In genomic region chrIII:4947352-4947751, ce11 we compare ENCODE assay signal across 1 worm cellular context.
TF ChIP-seq lines count a peak whose summit lies in the region.

No protein-coding gene starts in this region.

TF ChIP-seq in whole organism, young adult, 124 proteins besides CTCF, POLR2A, EP300 and RAD21 (continued from another document):
- no peak for TF ChIP-seq cebp-1 (GFP tag; IDR thresholded peaks at IDR 0.05; lab: Robert Waterston, UW)
- no peak for TF ChIP-seq cebp-1 (tag; optimal IDR thresholded peaks at IDR 0.05; lab: Kevin White, UChicago)
- TF ChIP-seq D2030.7 (GFP tag; IDR thresholded peaks at IDR 0.05; lab: Robert Waterston, UW): no peak
- TF ChIP-seq sptf-2 (GFP tag; optimal IDR thresholded peaks at IDR 0.05; lab: Kevin White, UChicago): no peak
- no peak for TF ChIP-seq lag-1 (GFP tag; IDR thresholded peaks at IDR 0.05; lab: Robert Waterston, UW)
- no peak for TF ChIP-seq B0035.1 (tag; optimal IDR thresholded peaks at IDR 0.05; lab: Kevin White, UChicago)
- no peak for TF ChIP-seq ztf-22 (GFP tag; optimal IDR thresholded peaks at IDR 0.05; lab: Kevin White, UChicago)
- TF ChIP-seq lin-40 (tag; optimal IDR thresholded peaks at IDR 0.05; lab: Kevin White, UChicago): no peak
- TF ChIP-seq nfyb-1 (GFP tag; IDR thresholded peaks at IDR 0.05; lab: Robert Waterston, UW): no peak
- TF ChIP-seq K12H6.12 (tag; optimal IDR thresholded peaks at IDR 0.05; lab: Kevin White, UChicago): no peak
- no peak for TF ChIP-seq Y67H2A.10 (GFP tag; conservative IDR thresholded peaks at IDR 0.05; lab: Robert Waterston, UW)
- TF ChIP-seq somi-1 (GFP tag; optimal IDR thresholded peaks at IDR 0.05; lab: Kevin White, UChicago): no peak
- no peak for TF ChIP-seq Y79H2A.3 (GFP tag; conservative IDR thresholded peaks at IDR 0.05; lab: Robert Waterston, UW)
- TF ChIP-seq die-1 (tag; optimal IDR thresholded peaks at IDR 0.05; lab: Kevin White, UChicago): no peak
- no peak for TF ChIP-seq efl-1 (GFP tag; optimal IDR thresholded peaks at IDR 0.05; lab: Kevin White, UChicago)
- TF ChIP-seq dpff-1 (tag; optimal IDR thresholded peaks at IDR 0.05; lab: Kevin White, UChicago): no peak
- TF ChIP-seq T26A5.8 (tag; optimal IDR thresholded peaks at IDR 0.05; lab: Kevin White, UChicago): no peak
- no peak for TF ChIP-seq rpc-1 (optimal IDR thresholded peaks at IDR 0.05; lab: Kevin White, UChicago)
- no peak for TF ChIP-seq rpc-1 (tag; optimal IDR thresholded peaks at IDR 0.05; lab: Kevin White, UChicago)
- no peak for TF ChIP-seq Y53G8AR.9 (GFP tag; conservative IDR thresholded peaks at IDR 0.05; lab: Robert Waterston, UW)
- no peak for TF ChIP-seq zim-3 (tag; optimal IDR thresholded peaks at IDR 0.05; lab: Kevin White, UChicago)
- no peak for TF ChIP-seq ekl-4 (GFP tag; IDR thresholded peaks at IDR 0.05; lab: Robert Waterston, UW)
- TF ChIP-seq egl-18 (GFP tag; IDR thresholded peaks at IDR 0.05; lab: Robert Waterston, UW): no peak
- peak; percentile 56; the same call in 1 of the 2 replicates for TF ChIP-seq B0336.3 (GFP tag; IDR thresholded peaks at IDR 0.05; lab: Robert Waterston, UW)
- no peak for TF ChIP-seq dox-1 (GFP tag; IDR thresholded peaks at IDR 0.05; lab: Robert Waterston, UW)
- TF ChIP-seq lir-1 (GFP tag; conservative IDR thresholded peaks at IDR 0.05; lab: Robert Waterston, UW): no peak
- TF ChIP-seq pbrm-1 (GFP tag; IDR thresholded peaks at IDR 0.05; lab: Robert Waterston, UW): 0 out of 2 replicates have a peak, but pooled peaks have one; percentile 35
- TF ChIP-seq hmg-20 (GFP tag; IDR thresholded peaks at IDR 0.05; lab: Robert Waterston, UW): no peak
- TF ChIP-seq hsf-1 (GFP tag; IDR thresholded peaks at IDR 0.05; lab: Robert Waterston, UW): no peak
- TF ChIP-seq nhr-120 (GFP tag; IDR thresholded peaks at IDR 0.05; lab: Robert Waterston, UW): no peak
- no peak for TF ChIP-seq F52B5.7 (tag; optimal IDR thresholded peaks at IDR 0.05; lab: Kevin White, UChicago)
- TF ChIP-seq madf-8 (GFP tag; conservative IDR thresholded peaks at IDR 0.05; lab: Robert Waterston, UW): no peak
